Fruit fly (Drosophila melanogaster) whole organism, embryonic: ENCODE data around the gene RpL32.

Source experiments
- ATbp ChIP-seq: fragments of 200-800 bp; sonication (Bioruptor generic); optimal IDR thresholded peaks from 2 replicates; lab custom pipeline; 2017; ENCODE audit warnings: missing biosample characterization, mild to moderate bottlenecking, missing genetic modification characterization, missing genetic modification reagents
- B-H1 ChIP-seq: fragments of 200-800 bp; sonication (Bioruptor generic); IDR thresholded peaks from 3 replicates; pipeline ENCODE4 v1.3.6; 2022; ENCODE audit warnings: missing biosample characterization, missing genetic modification characterization
- CG10366 ChIP-seq: fragments of 200-800 bp; sonication (Bioruptor generic); IDR thresholded peaks from 2 replicates; pipeline ENCODE4 v1.3.6; 2022; ENCODE audit warnings: missing biosample characterization, missing genetic modification characterization
- CG10543 ChIP-seq: fragments of 200-800 bp; sonication (Bioruptor generic); optimal IDR thresholded peaks from 3 replicates; lab custom pipeline; 2017; ENCODE audit warnings: missing biosample characterization, mild to moderate bottlenecking, missing genetic modification characterization, moderate library complexity
- CG10565 ChIP-seq: fragments of 200-800 bp; sonication (Bioruptor generic); optimal IDR thresholded peaks from 3 replicates; lab custom pipeline; 2016; ENCODE audit warnings: missing biosample characterization, mild to moderate bottlenecking, missing genetic modification characterization
- CG1233 ChIP-seq: fragments of 200-800 bp; sonication (Bioruptor generic); optimal IDR thresholded peaks from 4 replicates; lab custom pipeline; 2018; ENCODE audit warnings: missing biosample characterization, mild to moderate bottlenecking, missing genetic modification characterization
- CG14667 ChIP-seq: fragments of 200-800 bp; sonication (Bioruptor generic); IDR thresholded peaks from 2 replicates; pipeline ENCODE4 v1.3.6; 2022; ENCODE audit warnings: missing biosample characterization, missing genetic modification characterization
- CG1603 ChIP-seq: fragments of 200-800 bp; sonication (Bioruptor generic); optimal IDR thresholded peaks from 2 replicates; lab custom pipeline; 2019; ENCODE audit warnings: missing biosample characterization, mild to moderate bottlenecking, missing genetic modification characterization, moderate library complexity
- CG18011 ChIP-seq: fragments of 200-800 bp; sonication (Bioruptor generic); optimal IDR thresholded peaks from 2 replicates; lab custom pipeline; 2017; ENCODE audit warnings: missing biosample characterization, missing genetic modification characterization, mild to moderate bottlenecking, moderate library complexity, missing genotype
- CG18262 ChIP-seq: fragments of 200-800 bp; optimal IDR thresholded peaks from 3 replicates; lab custom pipeline; 2019; ENCODE audit warnings: missing biosample characterization, mild to moderate bottlenecking, missing genetic modification characterization, moderate library complexity
- CG2120 ChIP-seq: fragments of 200-800 bp; sonication (Bioruptor generic); optimal IDR thresholded peaks from 3 replicates; lab custom pipeline; 2016; ENCODE audit warnings: missing biosample characterization, missing genetic modification characterization
- CG2889 ChIP-seq: fragments of 200-800 bp; sonication (Bioruptor generic); IDR thresholded peaks from 3 replicates; pipeline ENCODE4 v1.3.6; 2022; ENCODE audit warnings: missing biosample characterization, missing genetic modification characterization
- CG31388 ChIP-seq: fragments of 200-800 bp; sonication (Bioruptor generic); optimal IDR thresholded peaks from 2 replicates; lab custom pipeline; 2016; ENCODE audit warnings: missing biosample characterization, missing genetic modification characterization
- CG3281 ChIP-seq: fragments of 200-800 bp; sonication (Bioruptor generic); optimal IDR thresholded peaks from 3 replicates; lab custom pipeline; 2017; ENCODE audit warnings: missing biosample characterization, mild to moderate bottlenecking, missing genetic modification characterization
- CG3726 ChIP-seq: fragments of 200-800 bp; sonication (Bioruptor generic); IDR thresholded peaks from 3 replicates; pipeline ENCODE4, ENCODE4 v1.3.6; 2022; ENCODE audit warnings: missing biosample characterization, missing genetic modification characterization
- CG6272 ChIP-seq: fragments of 200-800 bp; sonication (Bioruptor generic); IDR thresholded peaks from 2 replicates; pipeline ENCODE4 v1.3.6; 2022; ENCODE audit warnings: missing biosample characterization, missing genetic modification characterization
- CG6689 ChIP-seq: fragments of 200-800 bp; sonication (Bioruptor generic); IDR thresholded peaks from 2 replicates; pipeline ENCODE4 v1.3.6; 2022; ENCODE audit warnings: missing biosample characterization, missing genetic modification characterization
- CG8359 ChIP-seq: fragments of 200-800 bp; sonication (Bioruptor generic); optimal IDR thresholded peaks from 2 replicates; lab custom pipeline; 2017; ENCODE audit warnings: missing biosample characterization, mild to moderate bottlenecking, missing genetic modification characterization, borderline replicate concordance
- CG9817 ChIP-seq: fragments of 200-800 bp; sonication (Bioruptor generic); optimal IDR thresholded peaks from 2 replicates; lab custom pipeline; 2018; ENCODE audit warnings: missing biosample characterization, mild to moderate bottlenecking, missing genetic modification characterization, moderate library complexity
- Drgx ChIP-seq: fragments of 200-800 bp; sonication (Bioruptor generic); IDR thresholded peaks from 2 replicates; pipeline ENCODE4 v1.3.6; 2022; ENCODE audit warnings: missing biosample characterization, missing genetic modification characterization
- E2f2 ChIP-seq: fragments of 200-800 bp; sonication (Bioruptor generic); IDR thresholded peaks from 2 replicates; pipeline ENCODE4 v1.3.6; 2022; ENCODE audit warnings: missing biosample characterization, missing genetic modification characterization
- H2.0 ChIP-seq: fragments of 200-800 bp; sonication (Bioruptor generic); IDR thresholded peaks from 2 replicates; pipeline ENCODE4 v1.3.6; 2022; ENCODE audit warnings: missing biosample characterization, missing genetic modification characterization
- HmgD ChIP-seq: fragments of 200-800 bp; sonication (Bioruptor generic); optimal IDR thresholded peaks from 3 replicates; lab custom pipeline; 2016; ENCODE audit warnings: missing biosample characterization, missing genetic modification characterization
- Hr3 ChIP-seq: fragments of 200-800 bp; sonication (Bioruptor generic); optimal IDR thresholded peaks from 3 replicates; lab custom pipeline; 2016; ENCODE audit warnings: missing biosample characterization, missing genetic modification characterization
- MESR4 ChIP-seq: fragments of 200-800 bp; sonication (Bioruptor generic); optimal IDR thresholded peaks from 2 replicates; lab custom pipeline; 2018; ENCODE audit warnings: missing biosample characterization, mild to moderate bottlenecking, missing genetic modification characterization, moderate library complexity
- Myb ChIP-seq: fragments of 200-800 bp; sonication (Bioruptor generic); optimal IDR thresholded peaks from 2 replicates; lab custom pipeline; 2016; ENCODE audit warnings: missing biosample characterization, missing genetic modification characterization
- Nf-YA ChIP-seq: fragments of 200-800 bp; sonication (Bioruptor generic); IDR thresholded peaks from 2 replicates; pipeline ENCODE4 v1.3.6; 2022; ENCODE audit warnings: missing biosample characterization, missing genetic modification characterization
- Rfx ChIP-seq: fragments of 200-800 bp; sonication (Bioruptor generic); IDR thresholded peaks from 2 replicates; pipeline ENCODE4 v1.3.6; 2022; ENCODE audit warnings: missing biosample characterization, missing genetic modification characterization
- Sox102F ChIP-seq: fragments of 200-800 bp; sonication (Bioruptor generic); optimal IDR thresholded peaks from 2 replicates; lab custom pipeline; 2018; ENCODE audit warnings: missing biosample characterization, mild to moderate bottlenecking, missing genetic modification characterization, moderate library complexity
- Stat92E ChIP-seq, 3 experiments: fragments of >200 bp in 2 of 3; fragments of 200-800 bp in 1 of 3; sonication (Bioruptor generic) in 1 of 3; optimal IDR thresholded peaks; 2 replicates each; lab custom pipeline; 2017 to 2019; ENCODE audit warnings: missing biosample characterization in 3 of 3, missing genetic modification characterization in 3 of 3, mild to moderate bottlenecking in 1 of 3, moderate library complexity in 1 of 3
- Vsx1 ChIP-seq: fragments of 200-800 bp; sonication (Bioruptor generic); optimal IDR thresholded peaks from 2 replicates; lab custom pipeline; 2017; ENCODE audit warnings: missing biosample characterization, mild to moderate bottlenecking, missing genetic modification characterization, missing genetic modification reagents
- bbx ChIP-seq: fragments of 200-800 bp; sonication (Bioruptor generic); IDR thresholded peaks from 2 replicates; pipeline ENCODE4 v1.3.6; 2022; ENCODE audit warnings: missing biosample characterization, missing genetic modification characterization; ENCODE audit not compliant: partially characterized antibody
- cad ChIP-seq: fragments of >200 bp; optimal IDR thresholded peaks from 2 replicates; lab custom pipeline; 2017; ENCODE audit warnings: missing biosample characterization, missing genetic modification characterization
- caup ChIP-seq: fragments of 200-800 bp; sonication (Bioruptor generic); optimal IDR thresholded peaks from 3 replicates; lab custom pipeline; 2017; ENCODE audit warnings: missing biosample characterization, mild to moderate bottlenecking, missing genetic modification characterization, moderate library complexity; ENCODE audit not compliant: severe bottlenecking
- cg ChIP-seq: fragments of 200-800 bp; sonication (Bioruptor generic); optimal IDR thresholded peaks from 3 replicates; lab custom pipeline; 2019; ENCODE audit warnings: missing biosample characterization, mild to moderate bottlenecking, missing genetic modification characterization, moderate library complexity
- ci ChIP-seq: fragments of 200-800 bp; sonication (Bioruptor generic); IDR thresholded peaks from 3 replicates; pipeline ENCODE4 v1.3.6; 2022; ENCODE audit warnings: missing biosample characterization, missing genetic modification characterization
- crc ChIP-seq: fragments of 200-800 bp; sonication (Bioruptor generic); optimal IDR thresholded peaks from 2 replicates; lab custom pipeline; 2016; ENCODE audit warnings: missing biosample characterization, missing genetic modification characterization
- ewg ChIP-seq: fragments of 200-800 bp; sonication (Bioruptor generic); optimal IDR thresholded peaks from 3 replicates; lab custom pipeline; 2017; ENCODE audit warnings: mild to moderate bottlenecking, missing biosample characterization, missing genetic modification reagents, missing genetic modification characterization
- fd3F ChIP-seq: fragments of 200-800 bp; sonication (Bioruptor generic); optimal IDR thresholded peaks from 2 replicates; lab custom pipeline; 2018; ENCODE audit warnings: missing biosample characterization, mild to moderate bottlenecking, missing genetic modification characterization, moderate library complexity
- gfzf ChIP-seq: fragments of 200-800 bp; sonication (Bioruptor generic); optimal IDR thresholded peaks from 2 replicates; lab custom pipeline; 2016; ENCODE audit warnings: missing biosample characterization, mild to moderate bottlenecking, missing genetic modification characterization, moderate library complexity
- insv ChIP-seq, 2 experiments: fragments of 200-800 bp; sonication (Bioruptor generic); optimal IDR thresholded peaks; 3 replicates each; lab custom pipeline; 2016 to 2018; ENCODE audit warnings: missing biosample characterization in 2 of 2, missing genetic modification characterization in 2 of 2
- luna ChIP-seq: fragments of 200-800 bp; sonication (Bioruptor generic); optimal IDR thresholded peaks from 2 replicates; lab custom pipeline; 2016; ENCODE audit warnings: missing biosample characterization, missing genetic modification characterization
- mld ChIP-seq: fragments of 200-800 bp; sonication (Bioruptor generic); IDR thresholded peaks from 3 replicates; pipeline ENCODE4 v1.3.6; 2022; ENCODE audit warnings: missing biosample characterization, missing genetic modification characterization; ENCODE audit not compliant: partially characterized antibody
- onecut ChIP-seq: fragments of 200-800 bp; sonication (Bioruptor generic); IDR thresholded peaks from 2 replicates; pipeline ENCODE4 v1.3.6; 2022; ENCODE audit warnings: missing biosample characterization, missing genetic modification characterization
- psq ChIP-seq: fragments of 200-800 bp; sonication (Bioruptor generic); optimal IDR thresholded peaks from 2 replicates; lab custom pipeline; 2017; ENCODE audit warnings: missing biosample characterization, missing genetic modification characterization
- pzg ChIP-seq: fragments of 200-800 bp; sonication (Bioruptor generic); optimal IDR thresholded peaks from 3 replicates; lab custom pipeline; 2018; ENCODE audit warnings: missing biosample characterization, mild to moderate bottlenecking, missing genetic modification characterization, moderate library complexity
- ranshi ChIP-seq: fragments of 200-800 bp; sonication (Bioruptor generic); IDR thresholded peaks from 2 replicates; pipeline ENCODE4 v1.3.6; 2022; ENCODE audit warnings: missing biosample characterization, missing genetic modification characterization
- ro ChIP-seq: fragments of 200-800 bp; sonication (Bioruptor generic); IDR thresholded peaks from 2 replicates; pipeline ENCODE4 v1.3.6; 2022; ENCODE audit warnings: missing biosample characterization, missing genetic modification characterization
- slbo ChIP-seq: fragments of 200-800 bp; sonication (Bioruptor generic); IDR thresholded peaks from 2 replicates; pipeline ENCODE4 v1.3.6; 2022; ENCODE audit warnings: missing biosample characterization, missing genetic modification characterization
- trem ChIP-seq: fragments of 200-800 bp; optimal IDR thresholded peaks from 3 replicates; lab custom pipeline; 2019; ENCODE audit warnings: missing biosample characterization, mild to moderate bottlenecking, missing genetic modification characterization, moderate library complexity
- zf30C ChIP-seq: fragments of 200-800 bp; sonication (Bioruptor generic); optimal IDR thresholded peaks from 3 replicates; lab custom pipeline; 2018; ENCODE audit warnings: missing biosample characterization, mild to moderate bottlenecking, missing genetic modification characterization

RpL32 gene

DNA sequence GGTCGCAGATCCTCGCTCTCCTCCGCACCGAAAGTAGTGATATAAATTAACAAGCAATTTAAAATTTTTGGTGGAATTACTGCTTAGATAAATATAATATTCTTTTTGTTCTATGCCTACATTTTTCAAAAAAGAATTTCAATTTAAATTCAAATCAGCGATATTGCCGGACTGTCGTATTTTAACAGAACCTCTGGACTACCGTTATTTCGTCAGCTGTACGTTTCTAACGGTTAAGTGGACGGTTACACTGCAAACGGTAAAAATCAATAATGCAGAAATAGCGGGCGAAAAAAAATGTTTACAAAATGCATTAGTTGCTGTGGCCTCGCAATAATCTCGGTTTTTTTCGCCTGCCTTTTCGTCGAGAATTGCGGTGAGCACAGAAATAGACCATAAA, 45.7 kb downstream of the RpL32 start, which contains the start of gene Tace (continued):
- TF ChIP-seq psq (GFP tag; lab: Kevin White, UChicago) (no peak), luna (no peak), CG3281 (no peak), E2f2 (peak; percentile 68), onecut (GFP tag; lab: Robert Waterston, UW) (peak; percentile 100), crc (GFP tag; lab: Kevin White, UChicago) (no peak), CG2120 (GFP tag; lab: Kevin White, UChicago) (no peak), CG6689 (GFP tag; lab: Robert Waterston, UW) (no peak), CG8359 (no peak), pzg (GFP tag; lab: Kevin White, UChicago) (peak; percentile 44), Myb (GFP tag; lab: Kevin White, UChicago) (peak; percentile 76), CG10565 (GFP tag; lab: Kevin White, UChicago) (no peak), cad (GFP tag; lab: Kevin White, UChicago) (no peak), insv (GFP tag; optimal IDR thresholded peaks at IDR 0.05; lab: Kevin White, UChicago) (peak in 1 of 2 experiments; percentile 96), gfzf (peak; percentile 67), CG18011 (no peak), CG1603 (tag; lab: Kevin White, UChicago) (peak; percentile 16), CG3726 (GFP tag; lab: Robert Waterston, UW) (no peak), CG14667 (GFP tag; lab: Robert Waterston, UW) (no peak), CG6272 (no peak), Drgx (GFP tag; lab: Robert Waterston, UW) (no peak), Stat92E (GFP tag; optimal IDR thresholded peaks at IDR 0.05; lab: Kevin White, UChicago) (no peak), ranshi (GFP tag; lab: Robert Waterston, UW) (no peak), slbo (GFP tag; lab: Robert Waterston, UW) (no peak), CG2889 (GFP tag; lab: Robert Waterston, UW) (no peak), ci (GFP tag; lab: Robert Waterston, UW) (no peak), H2.0 (GFP tag; lab: Robert Waterston, UW) (no peak), Hr3 (GFP tag; lab: Kevin White, UChicago) (no peak), CG9817 (tag; lab: Kevin White, UChicago) (no peak), CG18262 (tag; lab: Kevin White, UChicago) (no peak), trem (tag; lab: Kevin White, UChicago) (peak; percentile 31), HmgD (GFP tag; lab: Kevin White, UChicago) (no peak), cg (GFP tag; lab: Kevin White, UChicago) (no peak), CG10543 (GFP tag; lab: Kevin White, UChicago) (no peak), ro (GFP tag; lab: Robert Waterston, UW) (no peak), CG10366 (GFP tag; lab: Robert Waterston, UW) (no peak), Nf-YA (GFP tag; lab: Robert Waterston, UW) (no peak), mld (GFP tag; lab: Robert Waterston, UW) (no peak), zf30C (peak; percentile 7), ATbp (no peak), fd3F (no peak)

- TF ChIP-seq CG31388 (no peak), ro (GFP tag; lab: Robert Waterston, UW) (no peak), bbx (no peak), Vsx1 (no peak), MESR4 (no peak), CG2889 (GFP tag; lab: Robert Waterston, UW) (no peak), Rfx (GFP tag; lab: Robert Waterston, UW) (no peak), Sox102F (GFP tag; lab: Kevin White, UChicago) (no peak), CG1233 (no peak), ewg (no peak), caup (no peak), B-H1 (no peak)
These were observed 46.5 kb downstream of the RpL32 start, which contains the start of gene CG34298 for dm6 chr3R:29999495-29999894. Gene CG34298, plus strand, starts transcription at chr3R:29999795.
